Fruit fly (Drosophila melanogaster) whole organism, prepupa: ENCODE results near the gene Grip128.

Source experiments
- Blimp-1 ChIP-seq: fragments of 200-800 bp; sonication (Bioruptor generic); optimal IDR thresholded peaks from 3 replicates; lab custom pipeline; 2017; ENCODE audit warnings: missing biosample characterization, missing genetic modification characterization, mild to moderate bottlenecking, moderate library complexity, missing genetic modification reagents
- CG10631 ChIP-seq: fragments of 200-800 bp; sonication (Bioruptor generic); optimal IDR thresholded peaks from 2 replicates; lab custom pipeline; 2016; ENCODE audit warnings: missing biosample characterization, missing genetic modification characterization
- CG10669 ChIP-seq: fragments of 200-800 bp; sonication (Bioruptor generic); optimal IDR thresholded peaks from 3 replicates; lab custom pipeline; 2018; ENCODE audit warnings: missing biosample characterization, mild to moderate bottlenecking, missing genetic modification characterization, moderate library complexity
- CG11294 ChIP-seq: fragments of 200-800 bp; sonication (Bioruptor generic); IDR thresholded peaks from 2 replicates; pipeline ENCODE4 v1.3.6; 2022; ENCODE audit warnings: missing biosample characterization, missing genetic modification characterization
- CG11762 ChIP-seq: fragments of 200-800 bp; sonication (Bioruptor generic); optimal IDR thresholded peaks from 3 replicates; lab custom pipeline; 2016; ENCODE audit warnings: missing biosample characterization, missing genetic modification characterization; ENCODE audit not compliant: insufficient read depth
- CG11902 ChIP-seq: fragments of 200-800 bp; sonication (Bioruptor generic); optimal IDR thresholded peaks from 3 replicates; lab custom pipeline; 2016; ENCODE audit warnings: missing biosample characterization, missing genetic modification characterization
- CG15336 ChIP-seq: fragments of 200-800 bp; sonication (Bioruptor generic); IDR thresholded peaks from 2 replicates; pipeline ENCODE4 v1.3.6; 2022; ENCODE audit warnings: missing biosample characterization, missing genetic modification characterization
- CG1621 ChIP-seq: fragments of 200-800 bp; sonication (Bioruptor generic); optimal IDR thresholded peaks from 3 replicates; lab custom pipeline; 2018; ENCODE audit warnings: missing biosample characterization, mild to moderate bottlenecking, missing genetic modification characterization
- CG16779 ChIP-seq: fragments of 200-800 bp; sonication (Bioruptor generic); optimal IDR thresholded peaks from 3 replicates; lab custom pipeline; 2017; ENCODE audit warnings: missing biosample characterization, mild to moderate bottlenecking, missing genetic modification characterization
- CG32006 ChIP-seq: fragments of 200-800 bp; sonication (Bioruptor generic); optimal IDR thresholded peaks from 3 replicates; lab custom pipeline; 2017; ENCODE audit warnings: missing biosample characterization, mild to moderate bottlenecking, missing genetic modification characterization
- CG34406 ChIP-seq: fragments of 200-800 bp; sonication (Bioruptor generic); optimal IDR thresholded peaks from 3 replicates; lab custom pipeline; 2016; ENCODE audit warnings: missing biosample characterization, missing genetic modification characterization
- CG3919 ChIP-seq: fragments of 200-800 bp; sonication (Bioruptor generic); optimal IDR thresholded peaks from 3 replicates; lab custom pipeline; 2016; ENCODE audit warnings: missing biosample characterization, missing genetic modification characterization
- CG4318 ChIP-seq: fragments of 200-800 bp; sonication (Bioruptor generic); optimal IDR thresholded peaks from 3 replicates; lab custom pipeline; 2017; ENCODE audit warnings: missing biosample characterization, mild to moderate bottlenecking, missing genetic modification characterization
- CG6163 ChIP-seq: fragments of 200-800 bp; sonication (Bioruptor generic); IDR thresholded peaks from 3 replicates; pipeline ENCODE4 v1.3.6; 2022; ENCODE audit warnings: missing biosample characterization, missing genetic modification characterization
- CG6276 ChIP-seq: fragments of 200-800 bp; sonication (Bioruptor generic); optimal IDR thresholded peaks from 2 replicates; lab custom pipeline; 2017; ENCODE audit warnings: missing biosample characterization, mild to moderate bottlenecking, missing genetic modification characterization
- CG6792 ChIP-seq: fragments of 200-800 bp; sonication (Bioruptor generic); optimal IDR thresholded peaks from 3 replicates; lab custom pipeline; 2016; ENCODE audit warnings: missing biosample characterization, missing genetic modification characterization
- CG6854 ChIP-seq: fragments of 200-800 bp; sonication (Bioruptor generic); optimal IDR thresholded peaks from 2 replicates; lab custom pipeline; 2017; ENCODE audit warnings: missing biosample characterization, mild to moderate bottlenecking, missing genetic modification characterization
- CG7368 ChIP-seq: fragments of 200-800 bp; sonication (Bioruptor generic); optimal IDR thresholded peaks from 3 replicates; lab custom pipeline; 2016; ENCODE audit warnings: missing biosample characterization, missing genetic modification characterization
- CG8119 ChIP-seq: fragments of 200-800 bp; sonication (Bioruptor generic); IDR thresholded peaks from 3 replicates; pipeline ENCODE4 v1.3.6; 2022; ENCODE audit warnings: missing biosample characterization, missing genetic modification characterization
- CG8319 ChIP-seq: fragments of 200-800 bp; sonication (Bioruptor generic); optimal IDR thresholded peaks from 3 replicates; lab custom pipeline; 2016; ENCODE audit warnings: missing biosample characterization, missing genetic modification characterization
- CG8632 ChIP-seq: fragments of 200-800 bp; sonication (Bioruptor generic); optimal IDR thresholded peaks from 3 replicates; lab custom pipeline; 2016; ENCODE audit warnings: missing biosample characterization, missing genetic modification characterization
- CG9139 ChIP-seq: fragments of 200-800 bp; sonication (Bioruptor generic); optimal IDR thresholded peaks from 3 replicates; lab custom pipeline; 2017; ENCODE audit warnings: missing biosample characterization, mild to moderate bottlenecking, missing genetic modification characterization
- Eip75B ChIP-seq: fragments of 200-800 bp; sonication (Bioruptor generic); optimal IDR thresholded peaks from 3 replicates; lab custom pipeline; 2016; ENCODE audit warnings: missing biosample characterization, missing genetic modification characterization
- Eip78C ChIP-seq: fragments of 200-800 bp; sonication (Bioruptor generic); peaks from one replicate; lab custom pipeline; 2016; ENCODE audit warnings: missing biosample characterization, missing genetic modification characterization
- Ets96B ChIP-seq: fragments of 200-800 bp; optimal IDR thresholded peaks from 2 replicates; lab custom pipeline; 2019; ENCODE audit warnings: missing biosample characterization, mild to moderate bottlenecking, missing genetic modification characterization, moderate library complexity
- Gug ChIP-seq: fragments of 200-800 bp; sonication (Bioruptor generic); IDR thresholded peaks from 2 replicates; pipeline ENCODE4 v1.3.6; 2022; ENCODE audit warnings: missing biosample characterization, missing genetic modification characterization
- Hr38 ChIP-seq: sonication (Bioruptor generic); optimal IDR thresholded peaks from 2 replicates; lab custom pipeline; 2016; ENCODE audit warnings: missing biosample characterization, missing genetic modification characterization
- Hr39 ChIP-seq: fragments of 200-800 bp; sonication (Bioruptor generic); optimal IDR thresholded peaks from 2 replicates; lab custom pipeline; 2016; ENCODE audit warnings: missing biosample characterization, missing genetic modification characterization
- Hr4 ChIP-seq: fragments of 200-800 bp; sonication (Bioruptor generic); optimal IDR thresholded peaks from 3 replicates; lab custom pipeline; 2016; ENCODE audit warnings: missing biosample characterization, missing genetic modification characterization
- Lpt ChIP-seq: fragments of 200-800 bp; sonication (Bioruptor generic); optimal IDR thresholded peaks from 3 replicates; lab custom pipeline; 2016; ENCODE audit warnings: missing biosample characterization, missing genetic modification characterization
- OdsH ChIP-seq: fragments of 200-800 bp; sonication (Bioruptor generic); optimal IDR thresholded peaks from 3 replicates; lab custom pipeline; 2016; ENCODE audit warnings: missing biosample characterization, missing genetic modification characterization
- Smox ChIP-seq: fragments of 200-800 bp; sonication (Bioruptor generic); optimal IDR thresholded peaks from 3 replicates; lab custom pipeline; 2016; ENCODE audit warnings: missing biosample characterization, missing genetic modification characterization
- achi ChIP-seq: fragments of 200-800 bp; sonication (Bioruptor generic); optimal IDR thresholded peaks from 3 replicates; lab custom pipeline; 2016; ENCODE audit warnings: missing biosample characterization, missing genetic modification characterization
- acj6 ChIP-seq: fragments of 200-800 bp; sonication (Bioruptor generic); optimal IDR thresholded peaks from 3 replicates; lab custom pipeline; 2016; ENCODE audit warnings: missing biosample characterization, missing genetic modification characterization
- cyc ChIP-seq: fragments of 200-800 bp; sonication (Bioruptor generic); optimal IDR thresholded peaks from 3 replicates; lab custom pipeline; 2016; ENCODE audit warnings: missing biosample characterization, missing genetic modification characterization
- dac ChIP-seq: fragments of 200-800 bp; sonication (Bioruptor generic); optimal IDR thresholded peaks from 2 replicates; lab custom pipeline; 2017; ENCODE audit warnings: missing biosample characterization, mild to moderate bottlenecking, missing genetic modification characterization
- eg ChIP-seq: fragments of 200-800 bp; sonication (Bioruptor generic); IDR thresholded peaks from 3 replicates; pipeline ENCODE4 v1.3.6; 2022; ENCODE audit warnings: missing biosample characterization, missing genetic modification characterization
- esn ChIP-seq: fragments of 200-800 bp; sonication (Bioruptor generic); optimal IDR thresholded peaks from 2 replicates; lab custom pipeline; 2016; ENCODE audit warnings: missing biosample characterization, mild to moderate bottlenecking, missing genetic modification characterization, moderate library complexity
- lz ChIP-seq: fragments of 200-800 bp; sonication (Bioruptor generic); optimal IDR thresholded peaks from 3 replicates; lab custom pipeline; 2016; ENCODE audit warnings: missing biosample characterization, missing genetic modification characterization
- net ChIP-seq: fragments of 200-800 bp; sonication (Bioruptor generic); optimal IDR thresholded peaks from 3 replicates; lab custom pipeline; 2016; ENCODE audit warnings: missing biosample characterization, missing genetic modification characterization
- pdm3 ChIP-seq: fragments of 200-800 bp; sonication (Bioruptor generic); optimal IDR thresholded peaks from 3 replicates; lab custom pipeline; 2016; ENCODE audit warnings: missing biosample characterization, missing genetic modification characterization
- spab ChIP-seq: fragments of 200-800 bp; sonication (Bioruptor generic); optimal IDR thresholded peaks from 2 replicates; lab custom pipeline; 2017; ENCODE audit warnings: missing biosample characterization, mild to moderate bottlenecking, missing genetic modification characterization, missing genetic modification reagents
- ss ChIP-seq, 2 experiments: fragments of 200-800 bp; sonication (Bioruptor generic); optimal IDR thresholded peaks; 2 replicates in 1 of 2; 3 replicates in 1 of 2; lab custom pipeline; 2017 to 2018; ENCODE audit warnings: mild to moderate bottlenecking in 2 of 2, missing biosample characterization in 2 of 2, missing genetic modification characterization in 2 of 2, moderate library complexity in 1 of 2
- topi ChIP-seq: fragments of 200-800 bp; sonication (Bioruptor generic); optimal IDR thresholded peaks from 3 replicates; lab custom pipeline; 2016; ENCODE audit warnings: missing biosample characterization, missing genetic modification characterization
- vri ChIP-seq: fragments of 200-800 bp; sonication (Bioruptor generic); optimal IDR thresholded peaks from 3 replicates; lab custom pipeline; 2016; ENCODE audit warnings: missing biosample characterization, mild to moderate bottlenecking, missing genetic modification characterization

Gene Grip128

dm6 chrX:15449490-15450326, 22.2 kb downstream of the Grip128 start, which contains the start of the genes Scamp and Ahcy (continued):
- TF ChIP-seq Hr4 (GFP tag; lab: Kevin White, UChicago) (peak; percentile 32), cyc (GFP tag; lab: Kevin White, UChicago) (peak; percentile 24), dac (GFP tag; lab: Kevin White, UChicago) (no peak), spab (GFP tag; lab: Kevin White, UChicago) (no peak), Hr39 (GFP tag; lab: Kevin White, UChicago) (peak; percentile 26), CG15336 (GFP tag; lab: Robert Waterston, UW) (0 out of 2 replicates have a peak, but pooled peaks have one; percentile 32), eg (GFP tag; lab: Robert Waterston, UW) (no peak), CG4318 (GFP tag; lab: Kevin White, UChicago) (no peak), CG9139 (GFP tag; lab: Kevin White, UChicago) (no peak), CG10631 (GFP tag; lab: Kevin White, UChicago) (peak; percentile 26), CG6854 (GFP tag; lab: Kevin White, UChicago) (no peak), Eip78C (peak; percentile 54), CG6792 (GFP tag; lab: Kevin White, UChicago) (no peak), CG8632 (no peak), achi (GFP tag; lab: Kevin White, UChicago) (peak; percentile 4), CG11294 (no peak), esn (GFP tag; lab: Kevin White, UChicago) (peak; percentile 45), CG6276 (GFP tag; lab: Kevin White, UChicago) (no peak), CG1621 (no peak), Hr38 (no peak), CG11902 (GFP tag; lab: Kevin White, UChicago) (no peak)

dm6 chrX:15448809-15449208, 23.1 kb downstream of the Grip128 start:
- TF ChIP-seq CG3919 (GFP tag; lab: Kevin White, UChicago) (no peak), CG4318 (GFP tag; lab: Kevin White, UChicago) (peak; percentile 1), eg (GFP tag; lab: Robert Waterston, UW) (peak; percentile 32; the same call in 1 of the 3 replicates), vri (no peak), achi (GFP tag; lab: Kevin White, UChicago) (no peak), CG9139 (GFP tag; lab: Kevin White, UChicago) (no peak), CG8319 (no peak), CG11902 (GFP tag; lab: Kevin White, UChicago) (no peak), lz (GFP tag; lab: Kevin White, UChicago) (no peak), Hr38 (no peak), CG7368 (GFP tag; lab: Kevin White, UChicago) (no peak), CG16779 (no peak), Eip75B (GFP tag; lab: Kevin White, UChicago) (no peak), CG6854 (GFP tag; lab: Kevin White, UChicago) (no peak), CG6163 (GFP tag; lab: Robert Waterston, UW) (peak; percentile 34; the same call in 1 of the 3 replicates), OdsH (GFP tag; lab: Kevin White, UChicago) (peak; percentile 36), Ets96B (tag; lab: Kevin White, UChicago) (no peak), topi (GFP tag; lab: Kevin White, UChicago) (no peak), dac (GFP tag; lab: Kevin White, UChicago) (no peak), Gug (GFP tag; lab: Robert Waterston, UW) (0 out of 2 replicates have a peak, but pooled peaks have one; percentile 30), CG10631 (GFP tag; lab: Kevin White, UChicago) (no peak), CG10669 (no peak), CG15336 (GFP tag; lab: Robert Waterston, UW) (peak; percentile 17; the same call in 1 of the 2 replicates), Smox (GFP tag; lab: Kevin White, UChicago) (no peak), pdm3 (no peak), CG8632 (no peak), Blimp-1 (no peak), CG8119 (GFP tag; lab: Robert Waterston, UW) (no peak), Lpt (GFP tag; lab: Kevin White, UChicago) (no peak), CG6792 (GFP tag; lab: Kevin White, UChicago) (no peak), ss (GFP tag; optimal IDR thresholded peaks at IDR 0.05; lab: Kevin White, UChicago) (no peak), CG11762 (no peak), net (GFP tag; lab: Kevin White, UChicago) (no peak), CG6276 (GFP tag; lab: Kevin White, UChicago) (no peak), esn (GFP tag; lab: Kevin White, UChicago) (no peak), acj6 (GFP tag; lab: Kevin White, UChicago) (no peak), CG11294 (no peak), CG32006 (GFP tag; lab: Kevin White, UChicago) (peak; percentile 30), CG1621 (no peak), spab (GFP tag; lab: Kevin White, UChicago) (no peak), CG34406 (GFP tag; lab: Kevin White, UChicago) (no peak), Hr39 (GFP tag; lab: Kevin White, UChicago) (peak; percentile 12)
